Fruit fly (Drosophila melanogaster): Measurements from ENCODE around the gene Mink.

Gene Mink

dm6 chr3R:24944920-24945853 is 22.9 kb downstream of the Mink start, which contains the start of the genes ssh and Nmnat:
Gene ssh, minus strand, starts transcription at chr3R:24944956.
Gene Nmnat, plus strand, starts transcription at chr3R:24945237.
- peak; percentile 51 for TF ChIP-seq Hr83 (GFP tag; optimal IDR thresholded peaks at IDR 0.05; ENCODE audit: poor library complexity, severe bottlenecking)
- TF ChIP-seq CrebA (GFP tag; optimal IDR thresholded peaks at IDR 0.05; ENCODE audit: borderline replicate concordance): no peak
- TF ChIP-seq ey (GFP tag; optimal IDR thresholded peaks at IDR 0.05): peak; percentile 33
- peak; percentile 39 for TF ChIP-seq OdsH (GFP tag; optimal IDR thresholded peaks at IDR 0.05)
- TF ChIP-seq CG9705 (GFP tag; optimal IDR thresholded peaks at IDR 0.05): peak; percentile 34
- TF ChIP-seq Abd-B (GFP tag; optimal IDR thresholded peaks at IDR 0.05): no peak
- TF ChIP-seq Rel (GFP tag; optimal IDR thresholded peaks at IDR 0.05): no peak
- TF ChIP-seq Rel (tag; optimal IDR thresholded peaks at IDR 0.05): peak; percentile 23
- no peak for TF ChIP-seq Jra (GFP tag; optimal IDR thresholded peaks at IDR 0.05)
- TF ChIP-seq sv (GFP tag; optimal IDR thresholded peaks at IDR 0.05): no peak
- no peak for TF ChIP-seq woc (GFP tag; optimal IDR thresholded peaks at IDR 0.05)
- no peak for TF ChIP-seq N (GFP tag; optimal IDR thresholded peaks at IDR 0.05)
- no peak for TF ChIP-seq lola (GFP tag; optimal IDR thresholded peaks at IDR 0.05)
- TF ChIP-seq Sp1 (GFP tag; optimal IDR thresholded peaks at IDR 0.05): peak; percentile 35
- TF ChIP-seq dmrt93B (GFP tag; optimal IDR thresholded peaks at IDR 0.05): no peak
- peak; percentile 48 for TF ChIP-seq br (GFP tag; optimal IDR thresholded peaks at IDR 0.05)
- no peak for TF ChIP-seq dl (GFP tag; optimal IDR thresholded peaks at IDR 0.05; ENCODE audit: insufficient read depth in 1 of 2, partially characterized antibody in 2 of 2)
- TF ChIP-seq Dif (GFP tag; optimal IDR thresholded peaks at IDR 0.05; ENCODE audit: partially characterized antibody): no peak
- no peak for TF ChIP-seq Hr78 (GFP tag; optimal IDR thresholded peaks at IDR 0.05)
- TF ChIP-seq HLH106 (tag; optimal IDR thresholded peaks at IDR 0.05): peak; percentile 35
- TF ChIP-seq usp (GFP tag; optimal IDR thresholded peaks at IDR 0.05): no peak
- peak; percentile 20 for TF ChIP-seq CG32264 (GFP tag; optimal IDR thresholded peaks at IDR 0.05)
- TF ChIP-seq foxo (GFP tag; optimal IDR thresholded peaks at IDR 0.05): no peak
- TF ChIP-seq pan (optimal IDR thresholded peaks at IDR 0.05): no peak
- TF ChIP-seq Myc (optimal IDR thresholded peaks at IDR 0.05): no peak
- TF ChIP-seq psq (GFP tag; optimal IDR thresholded peaks at IDR 0.05): peak; percentile 79
- no peak for TF ChIP-seq Mio (GFP tag; optimal IDR thresholded peaks at IDR 0.05)
- no peak for TF ChIP-seq tai (GFP tag; optimal IDR thresholded peaks at IDR 0.05)
- no peak for TF ChIP-seq Dfd (GFP tag; optimal IDR thresholded peaks at IDR 0.05)
- no peak for TF ChIP-seq GATAd (GFP tag; optimal IDR thresholded peaks at IDR 0.05)
- peak; percentile 70 for TF ChIP-seq h (GFP tag; optimal IDR thresholded peaks at IDR 0.05)
- TF ChIP-seq Hnf4 (GFP tag; optimal IDR thresholded peaks at IDR 0.05): no peak
- peak; percentile 48 for TF ChIP-seq rgr (GFP tag; optimal IDR thresholded peaks at IDR 0.05)
- peak; percentile 63 for TF ChIP-seq fru (GFP tag; optimal IDR thresholded peaks at IDR 0.05)
- TF ChIP-seq sage (GFP tag; optimal IDR thresholded peaks at IDR 0.05): no peak
- TF ChIP-seq jim (GFP tag; optimal IDR thresholded peaks at IDR 0.05): no peak
- no peak for TF ChIP-seq brk (GFP tag; optimal IDR thresholded peaks at IDR 0.05)
- TF ChIP-seq dsf (GFP tag; optimal IDR thresholded peaks at IDR 0.05; ENCODE audit: borderline replicate concordance): no peak
- TF ChIP-seq Vsx2 (GFP tag; optimal IDR thresholded peaks at IDR 0.05; ENCODE audit: partially characterized antibody): no peak

dm6 chr3R:24947332-24947731 is 25.1 kb downstream of the Mink start, which contains the start of gene mah:
Gene mah, plus strand, starts transcription at chr3R:24947632.
- TF ChIP-seq br (GFP tag; optimal IDR thresholded peaks at IDR 0.05): no peak
- TF ChIP-seq dsf (GFP tag; optimal IDR thresholded peaks at IDR 0.05; ENCODE audit: borderline replicate concordance): no peak
- no peak for TF ChIP-seq Sp1 (GFP tag; optimal IDR thresholded peaks at IDR 0.05)
- TF ChIP-seq Dif (GFP tag; optimal IDR thresholded peaks at IDR 0.05; ENCODE audit: partially characterized antibody): no peak
- TF ChIP-seq tai (GFP tag; optimal IDR thresholded peaks at IDR 0.05): no peak
- no peak for TF ChIP-seq usp (GFP tag; optimal IDR thresholded peaks at IDR 0.05)
- no peak for TF ChIP-seq ey (GFP tag; optimal IDR thresholded peaks at IDR 0.05)
- TF ChIP-seq GATAd (GFP tag; optimal IDR thresholded peaks at IDR 0.05): no peak

All from whole organism, wandering third instar larva.